Fruit fly (Drosophila melanogaster): ENCODE data around the gene CG18268.

DNA sequence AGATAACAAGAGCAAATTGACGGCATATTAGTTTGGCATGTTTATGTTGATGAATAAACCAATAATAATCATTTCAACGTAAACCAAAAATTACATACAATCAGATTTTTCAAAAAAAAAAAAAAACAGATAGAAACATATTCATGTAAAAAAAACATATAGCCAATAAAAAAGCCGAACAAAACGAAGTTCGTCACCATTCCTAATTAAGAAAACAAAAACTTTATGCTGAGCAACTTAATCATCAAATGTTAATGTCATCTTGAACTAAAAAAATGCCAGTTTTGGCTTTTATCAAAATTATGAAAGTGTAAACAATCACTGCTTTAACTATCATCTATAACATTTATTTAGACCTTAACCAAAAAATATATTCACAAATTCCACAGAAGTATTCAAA is 46.4 kb downstream of the CG18268 start, which contains the start of gene CG10919:
- no peak for TF ChIP-seq brk (GFP tag; optimal IDR thresholded peaks at IDR 0.05)
- no peak for TF ChIP-seq woc (GFP tag; optimal IDR thresholded peaks at IDR 0.05)

Measured in whole organism, wandering third instar larva.